Worm (Caenorhabditis elegans) whole organism, late embryonic: ENCODE measurements around the gene srd-17.

Experiments
- C08G9.2 ChIP-seq: sonication (generic microtip); optimal IDR thresholded peaks from 2 replicates; lab custom pipeline; 2016; ENCODE audit warnings: mild to moderate bottlenecking, missing genetic modification characterization, moderate library complexity, missing compliant biosample characterization
- C38D4.7 ChIP-seq: fragments of 200-800 bp; sonication (Bioruptor generic); optimal IDR thresholded peaks from 2 replicates; lab custom pipeline; 2018; ENCODE audit warnings: mild to moderate bottlenecking, missing genetic modification characterization, moderate library complexity, missing compliant biosample characterization
- K09A11.1 ChIP-seq: sonication (generic microtip); optimal IDR thresholded peaks from 2 replicates; lab custom pipeline; 2017; ENCODE audit warnings: antibody characterized with exemption, mild to moderate bottlenecking, missing genetic modification characterization, missing compliant biosample characterization; ENCODE audit not compliant: insufficient read depth
- T23F11.4 ChIP-seq: fragments of 200-800 bp; sonication (Bioruptor generic); optimal IDR thresholded peaks from 2 replicates; lab custom pipeline; 2018; ENCODE audit warnings: mild to moderate bottlenecking, missing genetic modification characterization, missing compliant biosample characterization
- ahr-1 ChIP-seq: sonication (generic microtip); optimal IDR thresholded peaks from 2 replicates; lab custom pipeline; 2016; ENCODE audit warnings: missing genetic modification characterization, missing compliant biosample characterization
- ama-1 ChIP-seq: fragments of 150-350 bp; optimal IDR thresholded peaks from 2 replicates; lab custom pipeline; 2014
- ceh-14 ChIP-seq: sonication (generic microtip); optimal IDR thresholded peaks from 2 replicates; lab custom pipeline; 2016; ENCODE audit warnings: missing genotype, missing genetic modification characterization, missing compliant biosample characterization
- ceh-18 ChIP-seq: sonication (generic microtip); optimal IDR thresholded peaks from 2 replicates; lab custom pipeline; 2016; ENCODE audit warnings: missing genetic modification characterization, missing compliant biosample characterization
- ceh-19 ChIP-seq: fragments of 200-800 bp; sonication (Bioruptor generic); optimal IDR thresholded peaks from 2 replicates; lab custom pipeline; 2018; ENCODE audit warnings: mild to moderate bottlenecking, missing genetic modification characterization, missing compliant biosample characterization
- ceh-2 ChIP-seq: sonication (generic microtip); optimal IDR thresholded peaks from 2 replicates; lab custom pipeline; 2016; ENCODE audit warnings: missing genotype, missing genetic modification characterization, missing compliant biosample characterization
- ceh-22 ChIP-seq: sonication (generic microtip); optimal IDR thresholded peaks from 2 replicates; lab custom pipeline; 2017; ENCODE audit warnings: missing biosample characterization, missing genetic modification characterization
- ceh-31 ChIP-seq: sonication (generic microtip); optimal IDR thresholded peaks from 2 replicates; lab custom pipeline; 2016; ENCODE audit warnings: missing genetic modification characterization, missing compliant biosample characterization
- ceh-6 ChIP-seq: fragments of 200-800 bp; sonication (Bioruptor generic); optimal IDR thresholded peaks from 2 replicates; lab custom pipeline; 2018; ENCODE audit warnings: mild to moderate bottlenecking, missing genetic modification characterization, missing compliant biosample characterization
- ceh-9 ChIP-seq: sonication (generic microtip); optimal IDR thresholded peaks from 2 replicates; lab custom pipeline; 2016; ENCODE audit warnings: mild to moderate bottlenecking, missing genetic modification characterization, inconsistent platforms, missing compliant biosample characterization
- che-1 ChIP-seq: sonication (generic microtip); optimal IDR thresholded peaks from 2 replicates; lab custom pipeline; 2016; ENCODE audit warnings: mild to moderate bottlenecking, missing genetic modification characterization, missing compliant biosample characterization
- dve-1 ChIP-seq: sonication (generic microtip); optimal IDR thresholded peaks from 2 replicates; lab custom pipeline; 2017; ENCODE audit warnings: antibody characterized with exemption, mild to moderate bottlenecking, missing genetic modification characterization, missing compliant biosample characterization
- elt-2 ChIP-seq: sonication (generic microtip); optimal IDR thresholded peaks from 2 replicates; lab custom pipeline; 2016; ENCODE audit warnings: missing genetic modification reagents, missing genetic modification characterization, missing compliant biosample characterization
- elt-4 ChIP-seq: sonication (generic microtip); optimal IDR thresholded peaks from 2 replicates; lab custom pipeline; 2016; ENCODE audit warnings: missing genetic modification characterization, missing compliant biosample characterization
- eyg-1 ChIP-seq: sonication (generic microtip); optimal IDR thresholded peaks from 2 replicates; lab custom pipeline; 2016; ENCODE audit warnings: missing genotype, missing genetic modification characterization, missing compliant biosample characterization
- fax-1 ChIP-seq: sonication (generic microtip); optimal IDR thresholded peaks from 2 replicates; lab custom pipeline; 2016; ENCODE audit warnings: missing genotype, missing genetic modification characterization, missing compliant biosample characterization
- gmeb-2 ChIP-seq: sonication (generic microtip); optimal IDR thresholded peaks from 2 replicates; lab custom pipeline; 2016; ENCODE audit warnings: missing genetic modification characterization, inconsistent platforms, missing compliant biosample characterization
- hlh-13 ChIP-seq: fragments of 200-800 bp; sonication (Bioruptor generic); optimal IDR thresholded peaks from 2 replicates; lab custom pipeline; 2018; ENCODE audit warnings: mild to moderate bottlenecking, missing genetic modification characterization, missing compliant biosample characterization
- hlh-15 ChIP-seq: sonication (generic microtip); optimal IDR thresholded peaks from 2 replicates; lab custom pipeline; 2016; ENCODE audit warnings: missing genetic modification characterization, missing compliant biosample characterization
- lin-11 ChIP-seq: fragments of 200-800 bp; sonication (Bioruptor generic); optimal IDR thresholded peaks from 2 replicates; lab custom pipeline; 2018; ENCODE audit warnings: mild to moderate bottlenecking, missing genetic modification characterization, missing compliant biosample characterization
- nfya-1 ChIP-seq: sonication (generic microtip); optimal IDR thresholded peaks from 2 replicates; lab custom pipeline; 2017; ENCODE audit warnings: missing genetic modification characterization, mild to moderate bottlenecking, missing compliant biosample characterization, antibody characterized with exemption, moderate library complexity
- nhr-11 ChIP-seq: fragments of 150-350 bp; optimal IDR thresholded peaks from 2 replicates; lab custom pipeline; 2014; ENCODE audit warnings: missing biosample characterization, missing genetic modification characterization
- pat-9 ChIP-seq: fragments of 200-800 bp; sonication (Bioruptor generic); optimal IDR thresholded peaks from 2 replicates; lab custom pipeline; 2018; ENCODE audit warnings: mild to moderate bottlenecking, missing genetic modification characterization, moderate library complexity, missing compliant biosample characterization
- pha-4 ChIP-seq: fragments of 150-350 bp; optimal IDR thresholded peaks from 2 replicates; lab custom pipeline; 2018; ENCODE audit warnings: missing biosample characterization, missing genetic modification reagents, missing genetic modification characterization
- pros-1 ChIP-seq: fragments of 150-350 bp; optimal IDR thresholded peaks from 2 replicates; lab custom pipeline; 2014; ENCODE audit warnings: missing biosample characterization, missing genetic modification reagents, missing genetic modification characterization
- ref-2 ChIP-seq: sonication (generic microtip); optimal IDR thresholded peaks from 2 replicates; lab custom pipeline; 2016; ENCODE audit warnings: missing genetic modification characterization, missing compliant biosample characterization
- rnt-1 ChIP-seq: sonication (generic microtip); optimal IDR thresholded peaks from 2 replicates; lab custom pipeline; 2016; ENCODE audit warnings: missing genetic modification characterization, missing compliant biosample characterization
- sdc-2 ChIP-seq: sonication (generic microtip); optimal IDR thresholded peaks from 2 replicates; lab custom pipeline; 2016; ENCODE audit warnings: missing genotype, missing genetic modification characterization, missing compliant biosample characterization
- sox-4 ChIP-seq: sonication (generic microtip); optimal IDR thresholded peaks from 2 replicates; lab custom pipeline; 2017; ENCODE audit warnings: mild to moderate bottlenecking, missing genetic modification characterization, inconsistent platforms, missing compliant biosample characterization
- syd-9 ChIP-seq: sonication (generic microtip); optimal IDR thresholded peaks from 2 replicates; lab custom pipeline; 2016; ENCODE audit warnings: mild to moderate bottlenecking, missing genetic modification characterization, moderate library complexity, missing compliant biosample characterization
- tbx-7 ChIP-seq: sonication (generic microtip); optimal IDR thresholded peaks from 2 replicates; lab custom pipeline; 2016; ENCODE audit warnings: missing genotype, missing genetic modification characterization, missing compliant biosample characterization
- ttx-3 ChIP-seq: sonication (generic microtip); optimal IDR thresholded peaks from 2 replicates; lab custom pipeline; 2016; ENCODE audit warnings: missing genetic modification reagents, missing genetic modification characterization, missing compliant biosample characterization
- unc-42 ChIP-seq: sonication (generic microtip); optimal IDR thresholded peaks from 2 replicates; lab custom pipeline; 2016; ENCODE audit warnings: missing genotype, missing genetic modification characterization, missing compliant biosample characterization
- zip-5 ChIP-seq: sonication (generic microtip); optimal IDR thresholded peaks from 2 replicates; lab custom pipeline; 2016; ENCODE audit warnings: missing genetic modification characterization, missing compliant biosample characterization
- ztf-16 ChIP-seq: sonication (generic microtip); optimal IDR thresholded peaks from 2 replicates; lab custom pipeline; 2017; ENCODE audit warnings: missing genetic modification characterization, missing compliant biosample characterization

Gene srd-17

ce11 chrV:13410688-13411087 lies 21.8 kb downstream of the srd-17 start, which contains the start of gene F53F1.4:
Gene F53F1.4 (plus strand): TSS chrV:13411077.
- no peak for TF ChIP-seq K09A11.1
- TF ChIP-seq zip-5 (tag; lab: Kevin White, UChicago): no peak
- TF ChIP-seq ceh-9 (tag; lab: Kevin White, UChicago): no peak
- no peak for TF ChIP-seq ahr-1
- TF ChIP-seq lin-11 (tag; lab: Kevin White, UChicago): no peak
- TF ChIP-seq sdc-2 (tag; lab: Kevin White, UChicago): no peak
- TF ChIP-seq eyg-1 (tag; lab: Kevin White, UChicago): no peak
- TF ChIP-seq sox-4 (tag; lab: Kevin White, UChicago): no peak
- no peak for TF ChIP-seq ceh-31 (tag; lab: Kevin White, UChicago)
- TF ChIP-seq pros-1 (tag; lab: Kevin White, UChicago): no peak

- TF ChIP-seq ztf-16 (tag; lab: Kevin White, UChicago) (no peak), ceh-2 (tag; lab: Kevin White, UChicago) (peak; percentile 52), ref-2 (peak; percentile 26), ceh-14 (tag; lab: Kevin White, UChicago) (peak; percentile 66), unc-42 (peak; percentile 12), ceh-31 (tag; lab: Kevin White, UChicago) (peak; percentile 61), zip-5 (tag; lab: Kevin White, UChicago) (peak; percentile 11), che-1 (no peak), C08G9.2 (peak; percentile 57), tbx-7 (tag; lab: Kevin White, UChicago) (peak; percentile 37)
Observed at ce11 chrV:13409089-13409488, 23.4 kb downstream of the srd-17 start.

- TF ChIP-seq C38D4.7 (no peak), zip-5 (tag; lab: Kevin White, UChicago) (no peak), K09A11.1 (no peak), che-1 (no peak), rnt-1 (tag; lab: Kevin White, UChicago) (no peak), hlh-13 (GFP tag; lab: Kevin White, UChicago) (no peak), sox-4 (tag; lab: Kevin White, UChicago) (no peak), elt-4 (no peak), nhr-11 (tag; lab: Kevin White, UChicago) (no peak), syd-9 (tag; lab: Kevin White, UChicago) (no peak), nfya-1 (no peak), C08G9.2 (no peak), ceh-22 (tag; lab: Kevin White, UChicago) (no peak), pat-9 (tag; lab: Kevin White, UChicago) (no peak)
Observed at ce11 chrV:13408440-13408839, 24.1 kb downstream of the srd-17 start.

ce11 chrV:13407913-13408312 lies 24.6 kb downstream of the srd-17 start, which contains the start of gene F53F1.3:
Gene F53F1.3 (plus strand): TSS chrV:13408242.
- TF ChIP-seq ztf-16 (tag; lab: Kevin White, UChicago) (no peak), pha-4 (no peak), hlh-15 (tag; lab: Kevin White, UChicago) (no peak), syd-9 (tag; lab: Kevin White, UChicago) (no peak), ama-1 (lab: Kevin White, UChicago) (no peak), ref-2 (no peak), elt-2 (tag; lab: Kevin White, UChicago) (no peak), ttx-3 (tag; lab: Kevin White, UChicago) (no peak)

ce11 chrV:13406511-13406910 lies 26.0 kb downstream of the srd-17 start, which contains the start of gene F53F1.2:
Gene F53F1.2 (plus strand): TSS chrV:13406816.
- no peak for TF ChIP-seq fax-1 (tag; lab: Kevin White, UChicago)
- no peak for TF ChIP-seq pha-4
- no peak for TF ChIP-seq ceh-18 (tag; lab: Kevin White, UChicago)
- TF ChIP-seq ceh-14 (tag; lab: Kevin White, UChicago): no peak
- TF ChIP-seq ama-1 (lab: Kevin White, UChicago): no peak
- TF ChIP-seq sox-4 (tag; lab: Kevin White, UChicago): no peak
- no peak for TF ChIP-seq ceh-19 (GFP tag; lab: Kevin White, UChicago)
- no peak for TF ChIP-seq dve-1 (tag; lab: Kevin White, UChicago)
- no peak for TF ChIP-seq elt-4
- TF ChIP-seq ceh-6 (GFP tag; lab: Kevin White, UChicago): no peak
- no peak for TF ChIP-seq nhr-11 (tag; lab: Kevin White, UChicago)
- TF ChIP-seq gmeb-2: no peak
- TF ChIP-seq eyg-1 (tag; lab: Kevin White, UChicago): no peak
- no peak for TF ChIP-seq T23F11.4 (GFP tag; lab: Kevin White, UChicago)
- TF ChIP-seq syd-9 (tag; lab: Kevin White, UChicago): no peak
- TF ChIP-seq K09A11.1: no peak
